Worm (Caenorhabditis elegans): Measurements from ENCODE around the gene T25D10.4.

ce11 chrII:6409098-6409497 is 983 bp downstream of the T25D10.4 start:
- TF ChIP-seq ama-1 (optimal IDR thresholded peaks at IDR 0.05) (no peak), scrt-1 (GFP tag; IDR thresholded peaks at IDR 0.05) (no peak), sea-1 (GFP tag; conservative IDR thresholded peaks at IDR 0.05) (no peak), ets-7 (tag; optimal IDR thresholded peaks at IDR 0.05) (no peak), flt-1 (GFP tag; IDR thresholded peaks at IDR 0.05) (no peak)
